Worm (Caenorhabditis elegans): Measurements from ENCODE around the gene ceh-74.

The ceh-74 gene

ce11 chrV:14185438-14185837 lies 7.6 kb downstream of the ceh-74 start, which contains the start of the genes trm-1 and ints-2:
Gene trm-1, minus strand, starts transcription at chrV:14185612.
Gene ints-2, plus strand, starts transcription at chrV:14185686.
- TF ChIP-seq nhr-11 (tag; optimal IDR thresholded peaks at IDR 0.05), result no peak
- no peak for TF ChIP-seq nhr-77 (tag; optimal IDR thresholded peaks at IDR 0.05)
- TF ChIP-seq sem-4 (tag; optimal IDR thresholded peaks at IDR 0.05), result peak; percentile 22
- no peak for TF ChIP-seq nhr-23 (tag; optimal IDR thresholded peaks at IDR 0.05)
- no peak for TF ChIP-seq ztf-4 (tag; optimal IDR thresholded peaks at IDR 0.05)
- no peak for TF ChIP-seq ZK546.5 (tag; optimal IDR thresholded peaks at IDR 0.05)
- no peak for TF ChIP-seq nhr-237 (tag; optimal IDR thresholded peaks at IDR 0.05)
- peak; percentile 51 for TF ChIP-seq sma-3 (GFP tag; optimal IDR thresholded peaks at IDR 0.05)
- TF ChIP-seq lin-11 (tag; optimal IDR thresholded peaks at IDR 0.05), result no peak
- TF ChIP-seq skn-1 (tag; optimal IDR thresholded peaks at IDR 0.05), result no peak
- peak; percentile 56 for TF ChIP-seq lin-13 (GFP tag; optimal IDR thresholded peaks at IDR 0.05)
- TF ChIP-seq ceh-82 (tag; optimal IDR thresholded peaks at IDR 0.05), result no peak
- TF ChIP-seq lsy-2 (tag; optimal IDR thresholded peaks at IDR 0.05), result peak; percentile 60 to 80
- TF ChIP-seq crh-2 (tag; optimal IDR thresholded peaks at IDR 0.05), result peak; percentile 64
- no peak for TF ChIP-seq dmd-4 (tag; optimal IDR thresholded peaks at IDR 0.05)
- peak; percentile 73 for TF ChIP-seq gmeb-1 (tag; optimal IDR thresholded peaks at IDR 0.05)
- no peak for TF ChIP-seq ztf-11 (tag; optimal IDR thresholded peaks at IDR 0.05)
- no peak for TF ChIP-seq alr-1 (tag; optimal IDR thresholded peaks at IDR 0.05)
- peak; percentile 25 for TF ChIP-seq ama-1 (optimal IDR thresholded peaks at IDR 0.05)
- TF ChIP-seq nhr-21 (tag; optimal IDR thresholded peaks at IDR 0.05), result no peak
- TF ChIP-seq unc-39 (tag; optimal IDR thresholded peaks at IDR 0.05), result no peak
- no peak for TF ChIP-seq R02D3.7 (tag; optimal IDR thresholded peaks at IDR 0.05)
- TF ChIP-seq nhr-6 (tag; optimal IDR thresholded peaks at IDR 0.05), result no peak
- no peak for TF ChIP-seq nhr-12 (tag; optimal IDR thresholded peaks at IDR 0.05)
- peak; percentile 86 for TF ChIP-seq C34F6.9 (tag; optimal IDR thresholded peaks at IDR 0.05)
- TF ChIP-seq egl-27 (tag; optimal IDR thresholded peaks at IDR 0.05), result peak; percentile 65
- peak; percentile 30 for TF ChIP-seq fos-1 (tag; optimal IDR thresholded peaks at IDR 0.05)
- peak; percentile 42 for TF ChIP-seq zag-1 (tag; optimal IDR thresholded peaks at IDR 0.05)
- no peak for TF ChIP-seq unc-62 (GFP tag; optimal IDR thresholded peaks at IDR 0.05)
- TF ChIP-seq aly-2 (tag; optimal IDR thresholded peaks at IDR 0.05), result no peak
- no peak for TF ChIP-seq lin-39 (tag; optimal IDR thresholded peaks at IDR 0.05)
- TF ChIP-seq F13H6.1 (tag; optimal IDR thresholded peaks at IDR 0.05), result peak; percentile 45
- TF ChIP-seq ceh-16 (tag; optimal IDR thresholded peaks at IDR 0.05), result no peak
- peak; percentile 13 for TF ChIP-seq nhr-10 (tag; optimal IDR thresholded peaks at IDR 0.05)
- no peak for TF ChIP-seq peb-1 (tag; optimal IDR thresholded peaks at IDR 0.05)
- TF ChIP-seq mbf-1 (tag; optimal IDR thresholded peaks at IDR 0.05), result no peak
- TF ChIP-seq elt-1 (tag; optimal IDR thresholded peaks at IDR 0.05), result no peak
- TF ChIP-seq unc-55 (GFP tag; optimal IDR thresholded peaks at IDR 0.05), result peak; percentile 82
- no peak for TF ChIP-seq blmp-1 (tag; optimal IDR thresholded peaks at IDR 0.05; ENCODE audit: insufficient read depth)
- TF ChIP-seq sma-9 (GFP tag; optimal IDR thresholded peaks at IDR 0.05), result peak; percentile 63
- no peak for TF ChIP-seq sma-9 (tag; optimal IDR thresholded peaks at IDR 0.05)
- TF ChIP-seq nhr-129 (tag; optimal IDR thresholded peaks at IDR 0.05), result peak; percentile 60
- TF ChIP-seq Y55F3AM.14 (GFP tag; optimal IDR thresholded peaks at IDR 0.05), result no peak
- no peak for TF ChIP-seq ztf-1 (GFP tag; conservative IDR thresholded peaks at IDR 0.05)
- no peak for TF ChIP-seq snpc-4 (tag; optimal IDR thresholded peaks at IDR 0.05)
- TF ChIP-seq elt-3 (tag; optimal IDR thresholded peaks at IDR 0.05), result no peak
- TF ChIP-seq nhr-25 (tag; optimal IDR thresholded peaks at IDR 0.05), result peak; percentile 68
- no peak for TF ChIP-seq mdl-1 (tag; optimal IDR thresholded peaks at IDR 0.05)
- no peak for TF ChIP-seq mab-5 (tag; optimal IDR thresholded peaks at IDR 0.05)
